Fruit fly (Drosophila melanogaster) whole organism, pupa: ENCODE results near the gene ftz.

Source experiments
- CG10348 ChIP-seq: fragments of 200-800 bp; sonication (Bioruptor generic); IDR thresholded peaks from 2 replicates; pipeline ENCODE4 v1.3.6; 2022; ENCODE audit warnings: missing biosample characterization, missing genetic modification characterization
- CG13204 ChIP-seq: fragments of 200-800 bp; sonication (Bioruptor generic); optimal IDR thresholded peaks from 2 replicates; lab custom pipeline; 2018; ENCODE audit warnings: missing biosample characterization, mild to moderate bottlenecking, missing genetic modification characterization, moderate library complexity
- CG14655 ChIP-seq: fragments of 200-800 bp; sonication (Bioruptor generic); optimal IDR thresholded peaks from 3 replicates; lab custom pipeline; 2017; ENCODE audit warnings: mild to moderate bottlenecking, missing biosample characterization, missing genetic modification reagents, missing genetic modification characterization
- CG17806 ChIP-seq: fragments of 200-800 bp; sonication (Bioruptor generic); optimal IDR thresholded peaks from 2 replicates; lab custom pipeline; 2018; ENCODE audit warnings: missing biosample characterization, mild to moderate bottlenecking, missing genetic modification characterization, moderate library complexity
- CG32121 ChIP-seq: fragments of 200-800 bp; sonication (Bioruptor generic); IDR thresholded peaks from 2 replicates; pipeline ENCODE4 v1.3.6; 2022; ENCODE audit warnings: missing biosample characterization, missing genetic modification characterization
- CG34367 ChIP-seq: fragments of 200-800 bp; sonication (Bioruptor generic); optimal IDR thresholded peaks from 2 replicates; lab custom pipeline; 2018; ENCODE audit warnings: missing biosample characterization, mild to moderate bottlenecking, missing genetic modification characterization
- CG4496 ChIP-seq: fragments of 200-800 bp; sonication (Bioruptor generic); IDR thresholded peaks from 3 replicates; pipeline ENCODE4 v1.3.6; 2022; ENCODE audit warnings: missing biosample characterization, missing genetic modification characterization
- CG8159 ChIP-seq: fragments of 200-800 bp; sonication (Bioruptor generic); optimal IDR thresholded peaks from 3 replicates; lab custom pipeline; 2018; ENCODE audit warnings: missing biosample characterization, mild to moderate bottlenecking, missing genetic modification characterization, moderate library complexity
- CG8301 ChIP-seq: fragments of 200-800 bp; sonication (Bioruptor generic); optimal IDR thresholded peaks from 2 replicates; lab custom pipeline; 2018; ENCODE audit warnings: missing biosample characterization, mild to moderate bottlenecking, missing genetic modification characterization
- CG9948 ChIP-seq: fragments of 200-800 bp; sonication (Bioruptor generic); optimal IDR thresholded peaks from 2 replicates; lab custom pipeline; 2018; ENCODE audit warnings: missing biosample characterization, mild to moderate bottlenecking, missing genetic modification characterization, moderate library complexity
- EcR ChIP-seq: fragments of 200-800 bp; sonication (Bioruptor generic); optimal IDR thresholded peaks from 3 replicates; lab custom pipeline; 2019; ENCODE audit warnings: missing biosample characterization, missing genetic modification characterization, mild to moderate bottlenecking, moderate library complexity, missing genetic modification reagents
- Ets98B ChIP-seq: fragments of 200-800 bp; sonication (Bioruptor generic); IDR thresholded peaks from 2 replicates; pipeline ENCODE4 v1.3.6; 2022; ENCODE audit warnings: missing biosample characterization, missing genetic modification characterization
- Pif1A ChIP-seq: fragments of 200-800 bp; sonication (Bioruptor generic); optimal IDR thresholded peaks from 3 replicates; lab custom pipeline; 2016; ENCODE audit warnings: missing biosample characterization, missing genetic modification characterization
- rn ChIP-seq: fragments of 200-800 bp; sonication (Bioruptor generic); IDR thresholded peaks from 2 replicates; pipeline ENCODE4 v1.3.6; 2022; ENCODE audit warnings: missing biosample characterization, missing genetic modification characterization

dm6 chr3R:6849866-6850265, 14.3 kb upstream of the ftz start, which contains the start of gene Scr:
- no peak for TF ChIP-seq CG8301 (tag; lab: Kevin White, UChicago)
- TF ChIP-seq CG17806 (tag; lab: Kevin White, UChicago): no peak
- TF ChIP-seq CG9948 (tag; lab: Kevin White, UChicago): no peak
- TF ChIP-seq EcR: no peak
- no peak for TF ChIP-seq CG8159 (tag; lab: Kevin White, UChicago)
- no peak for TF ChIP-seq rn (GFP tag; lab: Robert Waterston, UW)
- no peak for TF ChIP-seq Ets98B (GFP tag; lab: Robert Waterston, UW)
- TF ChIP-seq Pif1A (GFP tag; lab: Kevin White, UChicago): no peak
- TF ChIP-seq CG13204 (GFP tag; lab: Kevin White, UChicago): no peak
- no peak for TF ChIP-seq CG14655 (GFP tag; lab: Kevin White, UChicago)
- no peak for TF ChIP-seq CG10348 (GFP tag; lab: Robert Waterston, UW)
- TF ChIP-seq CG34367 (tag; lab: Kevin White, UChicago): no peak
- no peak for TF ChIP-seq CG32121 (GFP tag; lab: Robert Waterston, UW)
- no peak for TF ChIP-seq CG4496 (GFP tag; lab: Robert Waterston, UW)
